Fruit fly (Drosophila melanogaster): ENCODE data around the gene CG1113.

CG1113 gene

DNA sequence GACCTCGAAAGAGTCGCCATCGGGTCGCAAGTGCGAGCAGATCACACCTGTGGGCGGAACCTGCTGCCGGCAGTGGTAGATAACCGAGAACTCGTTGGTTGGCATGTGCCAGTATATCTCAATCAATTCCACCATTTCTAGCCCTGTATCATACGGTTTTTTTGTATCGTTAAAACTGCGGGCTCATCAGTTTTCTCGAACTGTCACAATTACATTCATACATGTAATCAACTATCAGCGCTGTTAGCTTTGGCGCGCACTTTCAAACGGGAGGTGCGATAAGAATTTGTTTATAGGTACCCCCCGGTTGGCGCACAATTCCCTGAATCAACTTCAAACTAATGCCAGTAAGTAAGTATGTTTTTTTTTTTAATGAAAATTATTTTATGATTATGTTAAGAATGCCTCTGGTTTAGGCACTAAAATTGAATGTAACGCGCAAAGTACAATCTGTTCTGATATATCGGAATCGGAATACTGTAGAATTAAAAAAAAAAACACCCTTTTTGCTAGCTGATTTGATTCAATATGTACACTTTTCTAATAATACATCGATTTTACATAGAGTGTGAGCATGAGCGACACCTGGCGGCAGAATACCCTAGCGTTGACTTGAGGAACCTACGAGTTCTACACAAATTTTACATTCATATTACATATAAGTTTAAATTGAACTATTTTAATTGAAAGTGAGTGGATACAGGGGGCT, 45.8 kb downstream of the CG1113 start (continued):
- TF ChIP-seq crp (GFP tag; optimal IDR thresholded peaks at IDR 0.05) (no peak), Dip3 (GFP tag; optimal IDR thresholded peaks at IDR 0.05) (peak; percentile 64), CG16815 (GFP tag; optimal IDR thresholded peaks at IDR 0.05) (peak; percentile 30), CG7556 (GFP tag; optimal IDR thresholded peaks at IDR 0.05) (peak; percentile 36), E2f1 (GFP tag; IDR thresholded peaks at IDR 0.05) (peak; percentile 57), pzg (GFP tag; optimal IDR thresholded peaks at IDR 0.05) (peak; percentile 15), seq (GFP tag; IDR thresholded peaks at IDR 0.05) (peak; percentile 6; the same call in 1 of the 2 replicates), pan (optimal IDR thresholded peaks at IDR 0.05) (no peak), pan (GFP tag; optimal IDR thresholded peaks at IDR 0.05 in 1 of 2, IDR thresholded peaks at IDR 0.05 in 1 of 2) (peak in 1 of 2 experiments; percentile 27), gem (tag; optimal IDR thresholded peaks at IDR 0.05) (peak; percentile 57), fd64A (GFP tag; optimal IDR thresholded peaks at IDR 0.05) (no peak), gt (GFP tag; IDR thresholded peaks at IDR 0.05) (no peak), CG9876 (GFP tag; optimal IDR thresholded peaks at IDR 0.05) (peak; percentile 54), Nf-YC (tag; optimal IDR thresholded peaks at IDR 0.05) (peak; percentile 30), Ssrp (tag; optimal IDR thresholded peaks at IDR 0.05) (peak; percentile 21), CG10431 (GFP tag; optimal IDR thresholded peaks at IDR 0.05) (no peak), CG8478 (optimal IDR thresholded peaks at IDR 0.05) (no peak), inv (GFP tag; IDR thresholded peaks at IDR 0.05; ENCODE audit: partially characterized antibody) (peak; percentile 32; the same call in 1 of the 2 replicates), CG17612 (GFP tag; IDR thresholded peaks at IDR 0.05) (no peak), ERR (GFP tag; optimal IDR thresholded peaks at IDR 0.05) (peak; percentile 19), CG4360 (GFP tag; IDR thresholded peaks at IDR 0.05) (no peak), CG12942 (GFP tag; optimal IDR thresholded peaks at IDR 0.05) (peak; percentile 39), Gug (GFP tag; IDR thresholded peaks at IDR 0.05) (peak; percentile 58; the same call in 3 of the 4 replicates), hb (GFP tag; IDR thresholded peaks at IDR 0.05; ENCODE audit: partially characterized antibody) (peak; percentile 11; the same call in 1 of the 3 replicates), HmgD (GFP tag; optimal IDR thresholded peaks at IDR 0.05) (peak; percentile 76), CG9797 (GFP tag; optimal IDR thresholded peaks at IDR 0.05) (no peak), CG31388 (GFP tag; optimal IDR thresholded peaks at IDR 0.05) (peak; percentile 37), pho (GFP tag; optimal IDR thresholded peaks at IDR 0.05) (peak; percentile 42), Blimp-1 (GFP tag; optimal IDR thresholded peaks at IDR 0.05) (peak; percentile 61), sc (optimal IDR thresholded peaks at IDR 0.05) (no peak), sc (GFP tag; optimal IDR thresholded peaks at IDR 0.05) (peak; percentile 28), org-1 (GFP tag; optimal IDR thresholded peaks at IDR 0.05) (no peak), pum (GFP tag; optimal IDR thresholded peaks at IDR 0.05) (peak; percentile 66), wdn (GFP tag; IDR thresholded peaks at IDR 0.05) (peak; percentile 35; the same call in 1 of the 2 replicates), D19B (GFP tag; optimal IDR thresholded peaks at IDR 0.05) (no peak), CG14965 (GFP tag; optimal IDR thresholded peaks at IDR 0.05; ENCODE audit: borderline replicate concordance) (peak; percentile 83), Hmx (GFP tag; optimal IDR thresholded peaks at IDR 0.05) (no peak), tgo (GFP tag; IDR thresholded peaks at IDR 0.05) (peak; percentile 51), Mrtf (GFP tag; IDR thresholded peaks at IDR 0.05) (peak; percentile 68), CG8359 (GFP tag; optimal IDR thresholded peaks at IDR 0.05; ENCODE audit: borderline replicate concordance) (no peak), wor (GFP tag; IDR thresholded peaks at IDR 0.05) (no peak), Bgb (GFP tag; IDR thresholded peaks at IDR 0.05; ENCODE audit: partially characterized antibody) (peak; percentile 85), Mad (GFP tag; optimal IDR thresholded peaks at IDR 0.05) (peak; percentile 37), Myb (GFP tag; optimal IDR thresholded peaks at IDR 0.05) (peak; percentile 43), ind (GFP tag; optimal IDR thresholded peaks at IDR 0.05) (peak; percentile 56), Meics (GFP tag; optimal IDR thresholded peaks at IDR 0.05) (peak; percentile 60), CG34224 (GFP tag; IDR thresholded peaks at IDR 0.05; ENCODE audit: partially characterized antibody) (no peak), grau (tag; optimal IDR thresholded peaks at IDR 0.05) (peak; percentile 49), lmd (GFP tag; IDR thresholded peaks at IDR 0.05) (peak; percentile 61; the same call in 1 of the 2 replicates), Ptx1 (GFP tag; IDR thresholded peaks at IDR 0.05) (peak; percentile 74)

Data from whole organism, embryonic.